Worm (Caenorhabditis elegans): ENCODE data around the gene col-140.

Gene col-140

DNA sequence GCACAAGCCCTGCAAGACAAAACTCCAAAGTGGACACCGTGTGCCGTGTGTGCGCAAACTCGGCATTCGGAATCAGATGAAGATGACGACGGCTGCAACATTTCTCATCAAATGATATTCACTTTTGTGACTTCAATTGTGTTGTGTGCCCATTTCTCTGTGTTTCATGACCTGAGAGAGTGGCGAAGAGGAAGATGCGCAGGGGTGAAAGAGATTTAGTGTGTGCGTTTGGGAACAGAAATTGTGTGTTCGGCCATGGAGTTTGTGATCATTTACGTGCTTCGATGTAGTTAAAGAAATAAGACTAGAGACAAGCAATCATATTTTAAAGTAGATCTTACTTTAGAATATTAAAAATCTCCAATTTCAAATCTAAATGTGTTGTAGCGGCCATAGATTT lies 48.0 kb downstream of the col-140 start:
- no peak for TF ChIP-seq ceh-34 (tag; optimal IDR thresholded peaks at IDR 0.05)
- TF ChIP-seq C38D4.7 (GFP tag; optimal IDR thresholded peaks at IDR 0.05): no peak
- TF ChIP-seq tbx-2 (tag; optimal IDR thresholded peaks at IDR 0.05): no peak
- TF ChIP-seq unc-3 (GFP tag; conservative IDR thresholded peaks at IDR 0.05): no peak
- no peak for TF ChIP-seq unc-3 (tag; optimal IDR thresholded peaks at IDR 0.05)
- no peak for TF ChIP-seq hlh-6 (tag; optimal IDR thresholded peaks at IDR 0.05)
- TF ChIP-seq dve-1 (tag; optimal IDR thresholded peaks at IDR 0.05): no peak
- no peak for TF ChIP-seq syd-9 (tag; optimal IDR thresholded peaks at IDR 0.05)
- no peak for TF ChIP-seq fax-1 (tag; optimal IDR thresholded peaks at IDR 0.05)
- no peak for TF ChIP-seq sdc-2 (tag; optimal IDR thresholded peaks at IDR 0.05)
- TF ChIP-seq rnt-1 (tag; optimal IDR thresholded peaks at IDR 0.05): no peak
- TF ChIP-seq zip-5 (tag; optimal IDR thresholded peaks at IDR 0.05): no peak

All from whole organism, late embryonic.